Worm (Caenorhabditis elegans) whole organism, L2 larva: ENCODE measurements around the gene srbc-84.

ENCODE experiments used
- F13H6.1 ChIP-seq: sonication (generic microtip); optimal IDR thresholded peaks from 2 replicates; lab custom pipeline; 2016; ENCODE audit warnings: missing genetic modification characterization, missing compliant biosample characterization
- Y55F3AM.14 ChIP-seq: fragments of 200-800 bp; sonication (Bioruptor generic); optimal IDR thresholded peaks from 2 replicates; lab custom pipeline; 2018; ENCODE audit warnings: mild to moderate bottlenecking, missing genetic modification characterization, missing compliant biosample characterization
- ZK546.5 ChIP-seq: sonication (generic microtip); optimal IDR thresholded peaks from 2 replicates; lab custom pipeline; 2017; ENCODE audit warnings: missing biosample characterization, missing genetic modification characterization
- alr-1 ChIP-seq: fragments of 150-350 bp; optimal IDR thresholded peaks from 2 replicates; lab custom pipeline; 2014; ENCODE audit warnings: missing biosample characterization, missing genetic modification characterization
- ama-1 ChIP-seq: fragments of 150-350 bp; optimal IDR thresholded peaks from 2 replicates; lab custom pipeline; 2018; ENCODE audit warnings: inconsistent platforms
- ceh-16 ChIP-seq: fragments of 150-350 bp; optimal IDR thresholded peaks from 2 replicates; lab custom pipeline; 2014; ENCODE audit warnings: missing biosample characterization, missing genetic modification characterization
- dmd-4 ChIP-seq: sonication (generic microtip); optimal IDR thresholded peaks from 2 replicates; lab custom pipeline; 2017; ENCODE audit warnings: missing biosample characterization, missing genetic modification characterization
- fos-1 ChIP-seq: fragments of 150-350 bp; optimal IDR thresholded peaks from 2 replicates; lab custom pipeline; 2014; ENCODE audit warnings: missing biosample characterization, missing genetic modification characterization
- gmeb-1 ChIP-seq: fragments of 150-350 bp; optimal IDR thresholded peaks from 2 replicates; lab custom pipeline; 2014; ENCODE audit warnings: missing biosample characterization, missing genetic modification characterization
- lin-11 ChIP-seq: fragments of 150-350 bp; sonication (generic microtip); optimal IDR thresholded peaks from 2 replicates; lab custom pipeline; 2014; ENCODE audit warnings: missing biosample characterization, missing genetic modification characterization, inconsistent platforms, mixed read lengths
- lin-13 ChIP-seq: fragments of 150-350 bp; optimal IDR thresholded peaks from 2 replicates; lab custom pipeline; 2014; ENCODE audit warnings: missing biosample characterization, missing genetic modification reagents, missing genetic modification characterization
- lin-39 ChIP-seq: fragments of 150-350 bp; optimal IDR thresholded peaks from 2 replicates; lab custom pipeline; 2014; ENCODE audit warnings: missing biosample characterization, missing genetic modification reagents, missing genetic modification characterization
- lsy-2 ChIP-seq, 2 experiments: fragments of 150-350 bp in 1 of 2; sonication (generic microtip) in 1 of 2; optimal IDR thresholded peaks; 2 replicates each; lab custom pipeline; 2014 to 2017; ENCODE audit warnings: missing biosample characterization in 2 of 2, missing genetic modification characterization in 2 of 2
- mbf-1 ChIP-seq: sonication (generic microtip); optimal IDR thresholded peaks from 2 replicates; lab custom pipeline; 2017; ENCODE audit warnings: missing biosample characterization, missing genetic modification characterization
- nhr-10 ChIP-seq: sonication (generic microtip); optimal IDR thresholded peaks from 2 replicates; lab custom pipeline; 2017; ENCODE audit warnings: missing biosample characterization, missing genetic modification characterization
- nhr-11 ChIP-seq: fragments of 150-350 bp; optimal IDR thresholded peaks from 2 replicates; lab custom pipeline; 2014; ENCODE audit warnings: missing biosample characterization, missing genetic modification characterization
- nhr-12 ChIP-seq: fragments of 150-350 bp; optimal IDR thresholded peaks from 2 replicates; lab custom pipeline; 2014; ENCODE audit warnings: missing biosample characterization, missing genetic modification characterization
- nhr-21 ChIP-seq: fragments of 150-350 bp; optimal IDR thresholded peaks from 2 replicates; lab custom pipeline; 2014; ENCODE audit warnings: missing biosample characterization, missing genetic modification characterization
- nhr-23 ChIP-seq: fragments of 150-350 bp; optimal IDR thresholded peaks from 2 replicates; lab custom pipeline; 2014; ENCODE audit warnings: missing biosample characterization, missing genetic modification reagents, missing genetic modification characterization
- nhr-237 ChIP-seq: fragments of 150-350 bp; optimal IDR thresholded peaks from 2 replicates; lab custom pipeline; 2014; ENCODE audit warnings: missing biosample characterization, missing genetic modification characterization
- nhr-25 ChIP-seq: fragments of 150-350 bp; sonication (generic microtip); optimal IDR thresholded peaks from 3 replicates; lab custom pipeline; 2014; ENCODE audit warnings: missing biosample characterization, missing genetic modification characterization
- nhr-6 ChIP-seq: fragments of 150-350 bp; optimal IDR thresholded peaks from 2 replicates; lab custom pipeline; 2014; ENCODE audit warnings: missing biosample characterization, missing genetic modification characterization
- nhr-77 ChIP-seq: fragments of 150-350 bp; optimal IDR thresholded peaks from 2 replicates; lab custom pipeline; 2014; ENCODE audit warnings: missing biosample characterization, missing genetic modification characterization
- peb-1 ChIP-seq: fragments of 150-350 bp; optimal IDR thresholded peaks from 2 replicates; lab custom pipeline; 2014; ENCODE audit warnings: missing biosample characterization, missing genetic modification characterization
- skn-1 ChIP-seq: sonication (generic microtip); optimal IDR thresholded peaks from 2 replicates; lab custom pipeline; 2017; ENCODE audit warnings: missing biosample characterization, missing genetic modification characterization
- sma-3 ChIP-seq: sonication (generic microtip); optimal IDR thresholded peaks from 2 replicates; lab custom pipeline; 2016; ENCODE audit warnings: missing genetic modification reagents, missing genetic modification characterization, missing compliant biosample characterization
- sma-9 ChIP-seq, 2 experiments: fragments of 150-350 bp in 1 of 2; sonication (generic microtip) in 1 of 2; optimal IDR thresholded peaks; 2 replicates each; lab custom pipeline; 2014 to 2016; ENCODE audit warnings: missing genetic modification characterization in 2 of 2, mild to moderate bottlenecking in 1 of 2, missing biosample characterization in 1 of 2, missing compliant biosample characterization in 1 of 2, missing genetic modification reagents in 1 of 2, moderate library complexity in 1 of 2
- snpc-4 ChIP-seq: fragments of 150-350 bp; optimal IDR thresholded peaks from 2 replicates; lab custom pipeline; 2014; ENCODE audit warnings: missing biosample characterization, missing genetic modification characterization
- unc-39 ChIP-seq: fragments of 150-350 bp; optimal IDR thresholded peaks from 2 replicates; lab custom pipeline; 2014; ENCODE audit warnings: missing biosample characterization, missing genetic modification characterization
- ztf-1 ChIP-seq: fragments of 200-800 bp; sonication (Bioruptor generic); conservative IDR thresholded peaks from 2 replicates; pipeline ENCODE4 v1.3.6; 2022; ENCODE audit warnings: missing genetic modification characterization, missing compliant biosample characterization
- ztf-11 ChIP-seq: sonication (generic microtip); optimal IDR thresholded peaks from 2 replicates; lab custom pipeline; 2017; ENCODE audit warnings: missing biosample characterization, missing genetic modification characterization
- ztf-4 ChIP-seq: fragments of 150-350 bp; optimal IDR thresholded peaks from 2 replicates; lab custom pipeline; 2014; ENCODE audit warnings: missing biosample characterization, missing genetic modification characterization

Gene srbc-84

ce11 chrV:16298669-16299068 is at the start of gene srbc-84:
TSS of gene srbc-84 (plus strand) at chrV:16298969.
- TF ChIP-seq F13H6.1 (tag; lab: Kevin White, UChicago) (no peak), peb-1 (tag; lab: Kevin White, UChicago) (no peak), nhr-12 (tag; lab: Kevin White, UChicago) (no peak), dmd-4 (tag; lab: Kevin White, UChicago) (no peak), ama-1 (lab: Kevin White, UChicago) (no peak)
- TF ChIP-seq, all 48 proteins: peak for 0

DNA sequence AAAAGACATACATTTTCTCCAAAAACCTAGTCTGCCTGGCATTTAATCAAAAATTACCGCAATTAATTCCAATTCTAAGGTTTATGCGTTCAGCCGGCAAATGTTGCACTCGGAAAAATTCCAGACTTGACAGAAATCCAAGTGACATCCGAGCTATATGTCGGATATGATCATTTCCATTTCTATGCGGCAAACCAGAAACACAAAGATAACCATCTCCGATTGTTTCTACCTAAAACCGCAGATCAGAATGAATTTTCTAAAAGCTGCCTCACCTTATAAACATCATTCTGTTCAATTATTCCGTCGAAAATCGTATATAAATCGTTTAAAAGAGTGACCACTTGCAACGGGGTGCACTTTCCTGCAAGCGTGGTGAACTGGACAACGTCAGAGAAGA is 49.7 kb upstream of the srbc-84 start:
- TF ChIP-seq mbf-1 (tag; lab: Kevin White, UChicago): no peak
- TF ChIP-seq nhr-6: no peak
- no peak for TF ChIP-seq nhr-23 (tag; lab: Kevin White, UChicago)
- no peak for TF ChIP-seq nhr-237 (tag; lab: Kevin White, UChicago)
- no peak for TF ChIP-seq ZK546.5 (tag; lab: Kevin White, UChicago)
- no peak for TF ChIP-seq nhr-21 (tag; lab: Kevin White, UChicago)
- no peak for TF ChIP-seq sma-9 (GFP tag; optimal IDR thresholded peaks at IDR 0.05; lab: Kevin White, UChicago)
- no peak for TF ChIP-seq sma-9 (tag; optimal IDR thresholded peaks at IDR 0.05; lab: Kevin White, UChicago)
- TF ChIP-seq Y55F3AM.14: no peak
- TF ChIP-seq nhr-77 (tag; lab: Kevin White, UChicago): no peak
- TF ChIP-seq lin-13 (GFP tag; lab: Kevin White, UChicago): no peak

DNA sequence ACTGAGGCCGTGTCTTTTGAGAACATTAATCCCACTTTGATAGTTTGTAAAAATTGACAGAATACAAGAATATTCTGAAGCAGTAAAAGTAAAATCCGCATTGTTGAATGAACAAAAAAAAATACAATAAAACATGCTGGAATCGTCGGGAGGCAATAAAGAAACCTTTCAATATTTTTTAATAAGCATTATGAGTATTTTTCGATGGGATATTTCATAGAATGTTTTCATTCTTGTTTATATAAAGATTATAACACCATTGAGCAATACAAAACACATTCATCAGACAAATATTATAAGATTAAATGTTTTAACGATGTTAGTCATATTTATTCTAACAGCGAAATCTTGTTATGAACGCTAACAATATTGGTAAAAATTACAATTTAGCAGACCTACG is 45.1 kb upstream of the srbc-84 start, which contains the start of gene gcy-20:
TSS of gene gcy-20 (minus strand) at position 101 of the 400 bp plus-strand sequence.
- TF ChIP-seq unc-39 (tag; lab: Kevin White, UChicago): no peak
- TF ChIP-seq alr-1 (tag; lab: Kevin White, UChicago): no peak
- no peak for TF ChIP-seq fos-1 (tag; lab: Kevin White, UChicago)
- TF ChIP-seq, all 48 proteins: peak for 0

DNA sequence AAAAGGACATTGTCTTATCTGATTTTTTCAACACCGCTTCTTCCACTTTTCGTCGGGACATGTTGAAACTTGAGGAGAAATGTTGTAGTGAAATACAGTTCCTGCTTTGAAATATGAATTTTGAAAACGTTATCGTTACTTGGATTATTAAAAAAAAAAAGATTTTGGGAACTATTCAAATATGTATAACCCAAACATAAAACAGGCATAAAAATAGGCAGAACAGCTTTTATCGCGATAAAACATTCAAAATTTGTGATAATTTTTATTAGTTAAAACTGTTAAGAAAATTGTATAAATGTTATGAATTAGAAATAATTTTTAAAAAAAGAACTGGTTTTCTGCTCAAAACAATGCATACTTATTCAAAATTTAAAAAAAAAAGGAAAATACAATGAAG is 42.4 kb upstream of the srbc-84 start, which contains the start of gene bgnt-1.3:
TSS of gene bgnt-1.3 (minus strand) at position 101 of the 400 bp plus-strand sequence.
- TF ChIP-seq ztf-11 (tag; lab: Kevin White, UChicago) (no peak), nhr-11 (tag; lab: Kevin White, UChicago) (no peak), lin-11 (tag; lab: Kevin White, UChicago) (no peak), sma-3 (GFP tag; lab: Kevin White, UChicago) (no peak), fos-1 (tag; lab: Kevin White, UChicago) (no peak), ama-1 (lab: Kevin White, UChicago) (no peak), skn-1 (tag; lab: Kevin White, UChicago) (no peak), nhr-10 (tag; lab: Kevin White, UChicago) (no peak), gmeb-1 (no peak), nhr-77 (tag; lab: Kevin White, UChicago) (no peak), Y55F3AM.14 (no peak), unc-39 (tag; lab: Kevin White, UChicago) (no peak)

DNA sequence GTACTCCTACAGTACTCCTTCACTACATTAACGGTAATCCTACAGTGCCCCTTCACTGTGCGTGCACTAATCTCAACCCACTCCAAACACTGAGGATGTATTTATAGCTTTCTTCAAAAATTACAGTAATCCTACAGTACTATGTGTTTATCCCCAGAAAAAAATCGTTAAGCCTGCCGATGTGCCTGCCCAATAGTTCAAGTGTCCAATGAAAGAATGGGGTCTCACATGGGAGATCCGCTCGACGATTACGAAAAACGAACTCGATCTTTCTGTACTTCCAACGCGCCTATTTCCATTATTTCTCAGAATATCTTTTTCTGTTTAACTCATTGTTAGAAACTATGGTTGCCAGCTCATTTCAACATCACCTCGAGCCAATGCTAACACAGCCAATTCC is 40.6 kb upstream of the srbc-84 start, which contains the start of gene nhr-218:
TSS of gene nhr-218 (plus strand) at position 301 of the 400 bp plus-strand sequence.
- TF ChIP-seq snpc-4 (tag; lab: Kevin White, UChicago) (no peak), ama-1 (lab: Kevin White, UChicago) (no peak), dmd-4 (tag; lab: Kevin White, UChicago) (no peak)

- TF ChIP-seq F13H6.1 (tag; lab: Kevin White, UChicago) (no peak), nhr-10 (tag; lab: Kevin White, UChicago) (no peak), Y55F3AM.14 (no peak), skn-1 (tag; lab: Kevin White, UChicago) (no peak), mbf-1 (tag; lab: Kevin White, UChicago) (no peak), ceh-16 (tag; lab: Kevin White, UChicago) (no peak), nhr-237 (tag; lab: Kevin White, UChicago) (no peak), nhr-25 (tag; lab: Kevin White, UChicago) (no peak), ztf-1 (no peak), lsy-2 (tag; optimal IDR thresholded peaks at IDR 0.05; lab: Kevin White, UChicago) (no peak), lin-39 (tag; lab: Kevin White, UChicago) (no peak), ztf-4 (no peak)
Observed at ce11 chrV:16259684-16260083, 39.1 kb upstream of the srbc-84 start, which contains the start of gene nhr-127. TSS of gene nhr-127 (plus strand) at chrV:16259984.
